Worm (Caenorhabditis elegans) whole organism, early embryonic: ENCODE measurements around the gene egl-15.

Experiments
- F13C5.2 ChIP-seq: sonication (generic microtip); optimal IDR thresholded peaks from 2 replicates; lab custom pipeline; 2017; ENCODE audit warnings: mild to moderate bottlenecking, missing genetic modification characterization, inconsistent platforms, missing compliant biosample characterization
- aly-1 ChIP-seq: sonication (generic microtip); optimal IDR thresholded peaks from 2 replicates; lab custom pipeline; 2016; ENCODE audit warnings: missing genetic modification characterization, missing compliant biosample characterization
- ama-1 ChIP-seq: fragments of 150-350 bp; optimal IDR thresholded peaks from 2 replicates; lab custom pipeline; 2014
- ceh-13 ChIP-seq: fragments of 200-800 bp; sonication (Bioruptor generic); optimal IDR thresholded peaks from 2 replicates; lab custom pipeline; 2018; ENCODE audit warnings: mild to moderate bottlenecking, missing genetic modification characterization, missing compliant biosample characterization
- hnd-1 ChIP-seq: sonication (generic microtip); optimal IDR thresholded peaks from 2 replicates; lab custom pipeline; 2016; ENCODE audit warnings: missing genetic modification characterization, missing compliant biosample characterization
- tbx-11 ChIP-seq: fragments of 200-800 bp; sonication (Bioruptor generic); IDR thresholded peaks from 2 replicates; pipeline ENCODE4 v1.3.6; 2022; ENCODE audit warnings: missing genetic modification characterization, missing compliant biosample characterization
- tbx-37 ChIP-seq: fragments of 200-800 bp; sonication (Bioruptor generic); conservative IDR thresholded peaks from 2 replicates; pipeline ENCODE4 v1.3.6; 2022; ENCODE audit warnings: missing genetic modification reagents, missing genetic modification characterization, missing compliant biosample characterization

DNA sequence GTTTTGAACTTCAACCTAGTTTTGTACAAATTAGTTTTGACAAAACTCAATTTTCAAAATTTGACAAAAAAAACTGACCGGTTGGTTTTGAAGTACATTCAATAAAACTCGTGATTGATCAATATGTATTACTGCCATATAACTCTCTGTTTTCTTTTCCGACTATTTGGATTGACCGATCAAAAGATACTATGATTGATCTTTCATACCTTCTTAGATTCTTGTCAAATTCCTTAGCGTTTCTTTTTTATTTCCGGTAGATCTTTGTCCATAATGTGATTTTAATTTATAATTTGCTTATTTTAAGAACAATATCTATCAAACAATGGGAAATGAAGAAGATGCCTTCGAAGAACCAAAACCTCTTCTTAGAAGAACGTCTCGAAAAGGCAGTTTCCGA lies 3.9 kb upstream of the egl-15 start, which contains the start of gene F58A3.3:
- TF ChIP-seq aly-1 (tag; lab: Kevin White, UChicago) (no peak), hnd-1 (tag; lab: Kevin White, UChicago) (no peak), tbx-37 (GFP tag; lab: Robert Waterston, UW) (no peak), F13C5.2 (tag; lab: Kevin White, UChicago) (no peak), ama-1 (lab: Kevin White, UChicago) (no peak), ceh-13 (GFP tag; lab: Kevin White, UChicago) (no peak), tbx-11 (GFP tag; lab: Robert Waterston, UW) (no peak)
